Worm (Caenorhabditis elegans) whole organism, L1 larva: ENCODE measurements around the gene C49F5.6.

Experiments
- C04F5.9 ChIP-seq: sonication (generic microtip); optimal IDR thresholded peaks from 2 replicates; lab custom pipeline; 2016; ENCODE audit warnings: missing genetic modification characterization, missing compliant biosample characterization
- C34B4.2 ChIP-seq: sonication (generic microtip); optimal IDR thresholded peaks from 2 replicates; lab custom pipeline; 2017; ENCODE audit warnings: mild to moderate bottlenecking, missing genetic modification characterization, missing compliant biosample characterization
- aha-1 ChIP-seq: fragments of 150-350 bp; optimal IDR thresholded peaks from 2 replicates; lab custom pipeline; 2014; ENCODE audit warnings: missing biosample characterization, missing genetic modification characterization
- aly-2 ChIP-seq: fragments of 150-350 bp; optimal IDR thresholded peaks from 2 replicates; lab custom pipeline; 2014; ENCODE audit warnings: missing biosample characterization, missing genetic modification characterization
- ama-1 ChIP-seq: fragments of 150-350 bp; optimal IDR thresholded peaks from 2 replicates; lab custom pipeline; 2014
- blmp-1 ChIP-seq: fragments of 150-350 bp; optimal IDR thresholded peaks from 2 replicates; lab custom pipeline; 2014; ENCODE audit warnings: missing biosample characterization, missing genetic modification characterization
- ceh-82 ChIP-seq, 3 experiments: fragments of 150-350 bp in 1 of 3; sonication (generic microtip) in 2 of 3; optimal IDR thresholded peaks; 2 replicates each; lab custom pipeline; 2014 to 2017; ENCODE audit warnings: missing biosample characterization in 3 of 3, missing genetic modification characterization in 3 of 3
- ceh-88 ChIP-seq: fragments of 200-800 bp; sonication (Bioruptor generic); IDR thresholded peaks from 2 replicates; pipeline ENCODE4 v1.3.6; 2022; ENCODE audit warnings: missing genetic modification characterization, missing compliant biosample characterization
- dsc-1 ChIP-seq: sonication (generic microtip); optimal IDR thresholded peaks from 2 replicates; lab custom pipeline; 2016; ENCODE audit warnings: mild to moderate bottlenecking, missing genetic modification characterization, missing compliant biosample characterization
- egl-13 ChIP-seq: sonication (generic microtip); optimal IDR thresholded peaks from 2 replicates; lab custom pipeline; 2016; ENCODE audit warnings: missing genotype, missing genetic modification reagents, missing genetic modification characterization, missing compliant biosample characterization
- egl-27 ChIP-seq, 2 experiments: fragments of 150-350 bp in 1 of 2; sonication (generic microtip); optimal IDR thresholded peaks; 3 replicates each; lab custom pipeline; 2017 to 2018; ENCODE audit warnings: missing biosample characterization in 2 of 2, missing genetic modification characterization in 2 of 2, missing genetic modification reagents in 2 of 2
- elt-2 ChIP-seq: sonication (generic microtip); optimal IDR thresholded peaks from 2 replicates; lab custom pipeline; 2016; ENCODE audit warnings: missing genetic modification characterization, mild to moderate bottlenecking, inconsistent platforms, missing compliant biosample characterization, missing genetic modification reagents
- elt-3 ChIP-seq, 6 experiments: fragments of 150-350 bp in 1 of 6; sonication (generic microtip); optimal IDR thresholded peaks; 2 replicates each; lab custom pipeline; 2017 to 2018; ENCODE audit warnings: missing biosample characterization in 6 of 6, missing genetic modification characterization in 6 of 6, inconsistent platforms in 1 of 6
- fkh-4 ChIP-seq: sonication (generic microtip); optimal IDR thresholded peaks from 2 replicates; lab custom pipeline; 2016; ENCODE audit warnings: missing compliant biosample characterization, missing genetic modification characterization, borderline replicate concordance
- fos-1 ChIP-seq: fragments of 150-350 bp; optimal IDR thresholded peaks from 2 replicates; lab custom pipeline; 2014; ENCODE audit warnings: missing biosample characterization, missing genetic modification characterization
- grh-1 ChIP-seq: fragments of 200-800 bp; sonication (Bioruptor generic); IDR thresholded peaks from 2 replicates; pipeline ENCODE4 v1.3.6; 2022; ENCODE audit warnings: missing genetic modification reagents, missing genetic modification characterization, missing compliant biosample characterization
- hlh-4 ChIP-seq: sonication (generic microtip); optimal IDR thresholded peaks from 2 replicates; lab custom pipeline; 2016; ENCODE audit warnings: mild to moderate bottlenecking, missing genetic modification characterization, missing compliant biosample characterization
- hpl-2 ChIP-seq: fragments of 150-350 bp; optimal IDR thresholded peaks from 2 replicates; lab custom pipeline; 2014; ENCODE audit warnings: missing biosample characterization, missing genetic modification reagents, missing genetic modification characterization
- irx-1 ChIP-seq: sonication (generic microtip); optimal IDR thresholded peaks from 2 replicates; lab custom pipeline; 2016; ENCODE audit warnings: missing genetic modification characterization, missing compliant biosample characterization
- isw-1 ChIP-seq: fragments of 200-800 bp; sonication (Bioruptor generic); IDR thresholded peaks from 2 replicates; pipeline ENCODE4 v1.3.6; 2022; ENCODE audit warnings: missing genetic modification characterization, missing compliant biosample characterization
- jun-1 ChIP-seq: fragments of 150-350 bp; optimal IDR thresholded peaks from 2 replicates; lab custom pipeline; 2014; ENCODE audit warnings: missing biosample characterization, missing genetic modification reagents, missing genetic modification characterization
- lin-14 ChIP-seq: fragments of 200-800 bp; sonication (Bioruptor generic); optimal IDR thresholded peaks from 2 replicates; lab custom pipeline; 2018; ENCODE audit warnings: mild to moderate bottlenecking, missing genetic modification characterization, moderate library complexity, missing compliant biosample characterization
- lin-15B ChIP-seq: fragments of 150-350 bp; sonication (generic microtip); optimal IDR thresholded peaks from 3 replicates; lab custom pipeline; 2014; ENCODE audit warnings: missing biosample characterization, missing genetic modification characterization
- lin-39 ChIP-seq: fragments of 150-350 bp; optimal IDR thresholded peaks from 2 replicates; lab custom pipeline; 2014; ENCODE audit warnings: missing biosample characterization, missing genetic modification reagents, missing genetic modification characterization
- lir-3 ChIP-seq: sonication (generic microtip); optimal IDR thresholded peaks from 2 replicates; lab custom pipeline; 2016; ENCODE audit warnings: mild to moderate bottlenecking, missing genetic modification characterization, moderate library complexity, missing compliant biosample characterization; ENCODE audit not compliant: poor library complexity
- lsy-2 ChIP-seq, 2 experiments: fragments of 150-350 bp; optimal IDR thresholded peaks; 2 replicates each; lab custom pipeline; 2014; ENCODE audit warnings: missing biosample characterization in 2 of 2, missing genetic modification characterization in 2 of 2
- mab-9 ChIP-seq: fragments of 200-800 bp; sonication (Bioruptor generic); IDR thresholded peaks from 2 replicates; pipeline ENCODE4 v1.3.6; 2022; ENCODE audit warnings: missing genetic modification reagents, missing genetic modification characterization, missing compliant biosample characterization
- mep-1 ChIP-seq: fragments of 150-350 bp; optimal IDR thresholded peaks from 2 replicates; lab custom pipeline; 2014; ENCODE audit warnings: missing biosample characterization, missing genetic modification characterization
- nhr-11 ChIP-seq: fragments of 150-350 bp; optimal IDR thresholded peaks from 2 replicates; lab custom pipeline; 2014; ENCODE audit warnings: missing biosample characterization, missing genetic modification characterization
- nhr-12 ChIP-seq: sonication (generic microtip); optimal IDR thresholded peaks from 2 replicates; lab custom pipeline; 2017; ENCODE audit warnings: missing biosample characterization, missing genetic modification characterization
- nhr-19 ChIP-seq: fragments of 200-800 bp; sonication (Bioruptor generic); conservative IDR thresholded peaks from 2 replicates; pipeline ENCODE4 v1.3.6; 2022; ENCODE audit warnings: missing genetic modification characterization, missing compliant biosample characterization
- nhr-20 ChIP-seq: sonication (generic microtip); optimal IDR thresholded peaks from 2 replicates; lab custom pipeline; 2016; ENCODE audit warnings: mild to moderate bottlenecking, missing genetic modification characterization, missing compliant biosample characterization
- nhr-47 ChIP-seq: sonication (generic microtip); optimal IDR thresholded peaks from 2 replicates; lab custom pipeline; 2016; ENCODE audit warnings: mild to moderate bottlenecking, missing genetic modification characterization, moderate library complexity, missing compliant biosample characterization
- nhr-71 ChIP-seq: sonication (generic microtip); optimal IDR thresholded peaks from 2 replicates; lab custom pipeline; 2016; ENCODE audit warnings: mild to moderate bottlenecking, missing genetic modification characterization, moderate library complexity, missing compliant biosample characterization
- nhr-85 ChIP-seq: sonication (generic microtip); peaks from one replicate; lab custom pipeline; 2016; ENCODE audit warnings: missing genetic modification characterization, inconsistent platforms, missing compliant biosample characterization
- nhr-90 ChIP-seq: sonication (generic microtip); optimal IDR thresholded peaks from 2 replicates; lab custom pipeline; 2016; ENCODE audit warnings: mild to moderate bottlenecking, missing genetic modification characterization, missing compliant biosample characterization; ENCODE audit not compliant: poor library complexity
- pag-3 ChIP-seq: sonication (generic microtip); optimal IDR thresholded peaks from 2 replicates; lab custom pipeline; 2017; ENCODE audit warnings: missing genetic modification characterization, mild to moderate bottlenecking, missing compliant biosample characterization, antibody characterized with exemption, borderline replicate concordance; ENCODE audit not compliant: insufficient read depth
- rnt-1 ChIP-seq: sonication (generic microtip); optimal IDR thresholded peaks from 2 replicates; lab custom pipeline; 2016; ENCODE audit warnings: mild to moderate bottlenecking, missing genetic modification characterization, moderate library complexity, missing compliant biosample characterization
- skn-1 ChIP-seq: fragments of 150-350 bp; optimal IDR thresholded peaks from 2 replicates; lab custom pipeline; 2014; ENCODE audit warnings: missing biosample characterization, missing genetic modification characterization
- snpc-4 ChIP-seq: fragments of 150-350 bp; optimal IDR thresholded peaks from 2 replicates; lab custom pipeline; 2014; ENCODE audit warnings: missing biosample characterization, missing genetic modification characterization
- snu-23 ChIP-seq: sonication (generic microtip); optimal IDR thresholded peaks from 2 replicates; lab custom pipeline; 2016; ENCODE audit warnings: missing genetic modification characterization, missing compliant biosample characterization
- sox-4 ChIP-seq: sonication (generic microtip); optimal IDR thresholded peaks from 2 replicates; lab custom pipeline; 2016; ENCODE audit warnings: missing genetic modification characterization, missing compliant biosample characterization
- tbx-2 ChIP-seq: sonication (generic microtip); optimal IDR thresholded peaks from 2 replicates; lab custom pipeline; 2016; ENCODE audit warnings: missing genetic modification characterization, missing compliant biosample characterization
- unc-130 ChIP-seq: fragments of 150-350 bp; optimal IDR thresholded peaks from 2 replicates; lab custom pipeline; 2017; ENCODE audit warnings: missing biosample characterization, missing genetic modification characterization, inconsistent platforms
- unc-86 ChIP-seq: sonication (generic microtip); optimal IDR thresholded peaks from 2 replicates; lab custom pipeline; 2016; ENCODE audit warnings: missing genetic modification characterization, missing compliant biosample characterization
- vab-15 ChIP-seq: sonication (generic microtip); optimal IDR thresholded peaks from 2 replicates; lab custom pipeline; 2017; ENCODE audit warnings: missing genotype, mild to moderate bottlenecking, missing genetic modification characterization, missing compliant biosample characterization
- xbp-1 ChIP-seq: sonication (generic microtip); optimal IDR thresholded peaks from 2 replicates; lab custom pipeline; 2016; ENCODE audit warnings: missing genetic modification characterization, missing compliant biosample characterization
- ztf-11 ChIP-seq, 2 experiments: sonication (generic microtip); optimal IDR thresholded peaks; 2 replicates each; lab custom pipeline; 2016 to 2017; ENCODE audit warnings: missing genetic modification characterization in 2 of 2, missing biosample characterization in 1 of 2, missing compliant biosample characterization in 1 of 2
- ztf-4 ChIP-seq: fragments of 150-350 bp; optimal IDR thresholded peaks from 2 replicates; lab custom pipeline; 2014; ENCODE audit warnings: missing biosample characterization, missing genetic modification characterization

The C49F5.6 gene

DNA sequence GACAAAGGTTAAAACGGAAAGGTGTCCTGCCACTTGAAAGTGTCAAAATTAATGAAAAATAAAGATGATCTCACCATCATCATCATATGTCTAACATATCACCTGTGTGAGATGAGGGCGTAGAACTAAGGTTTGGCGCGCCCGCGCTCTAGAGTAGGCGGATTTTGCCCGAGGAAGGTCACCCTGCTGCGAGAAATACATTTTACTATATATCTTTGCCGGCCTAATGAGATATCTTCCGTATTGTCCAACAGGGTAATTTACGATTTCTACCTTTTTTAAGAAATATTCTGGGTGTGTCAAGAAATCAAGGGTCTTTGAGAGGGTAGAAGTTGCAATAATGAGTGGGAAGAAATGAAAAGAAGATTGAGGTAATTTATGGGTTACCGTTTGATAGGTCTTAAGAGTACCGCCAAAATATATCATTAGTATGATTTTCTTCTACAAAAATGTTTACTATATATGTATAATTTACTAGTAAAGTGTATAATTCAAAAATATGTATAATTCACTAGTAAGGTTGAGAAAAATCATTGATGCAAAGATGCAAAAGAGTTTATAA, 19.9 kb downstream of the C49F5.6 start (continued):
- TF ChIP-seq isw-1 (GFP tag; lab: Robert Waterston, UW) (no peak), nhr-20 (peak; percentile 26), elt-3 (tag; optimal IDR thresholded peaks at IDR 0.05; lab: Kevin White, UChicago) (peak in 2 of 6 experiments; percentile 11 to 30), snpc-4 (no peak), egl-27 (tag; optimal IDR thresholded peaks at IDR 0.05; lab: Kevin White, UChicago) (no peak), nhr-90 (tag; lab: Kevin White, UChicago) (peak; percentile 33), dsc-1 (no peak), nhr-11 (no peak), ceh-82 (tag; optimal IDR thresholded peaks at IDR 0.05; lab: Kevin White, UChicago) (no peak), lin-14 (peak; percentile 72), aly-2 (no peak), C34B4.2 (tag; lab: Kevin White, UChicago) (no peak), blmp-1 (tag; lab: Kevin White, UChicago) (peak; percentile 16), irx-1 (tag; lab: Kevin White, UChicago) (peak; percentile 47), nhr-85 (tag; lab: Kevin White, UChicago) (peak; percentile 95)

DNA sequence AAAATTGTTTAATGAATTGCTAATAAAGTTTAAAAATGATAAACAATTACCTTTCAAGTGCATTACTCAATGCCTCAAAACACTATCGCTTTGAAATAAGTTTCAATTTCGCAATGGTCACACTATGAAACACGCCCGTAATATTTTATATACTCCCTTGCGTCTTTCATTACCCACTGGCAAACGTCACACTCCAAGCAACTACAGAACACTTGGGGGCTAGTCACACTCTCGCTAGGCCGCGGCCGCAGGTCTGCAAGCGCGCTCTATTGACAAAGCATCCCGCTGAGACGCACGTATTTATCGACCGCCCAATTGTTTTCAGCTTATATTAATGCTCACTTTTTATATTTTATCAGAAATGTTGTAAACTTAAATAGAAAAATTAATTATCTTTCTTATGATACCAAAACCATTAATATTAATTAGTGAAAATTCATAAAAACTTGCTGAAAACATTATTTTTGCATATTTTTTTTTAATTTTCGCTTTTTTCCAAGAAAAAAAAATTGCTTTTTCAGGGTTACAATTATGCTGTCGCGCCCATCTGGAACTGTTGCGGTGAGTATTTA, 29.9 kb downstream of the C49F5.6 start, which contains the start of the genes nmat-1 and ucr-2.1:
Gene nmat-1, minus strand, starts transcription at position 136 of the 572 bp plus-strand sequence.
Gene ucr-2.1, plus strand, starts transcription at position 522 of the 572 bp plus-strand sequence.
- TF ChIP-seq elt-2 (peak; percentile 81), pag-3 (tag; lab: Kevin White, UChicago) (no peak), ama-1 (no peak), fkh-4 (tag; lab: Kevin White, UChicago) (no peak), lsy-2 (tag; optimal IDR thresholded peaks at IDR 0.05; lab: Kevin White, UChicago) (peak; percentile 56 to 77), unc-130 (tag; lab: Kevin White, UChicago) (peak; percentile 82), nhr-20 (peak; percentile 93), isw-1 (GFP tag; lab: Robert Waterston, UW) (peak; percentile 12; the same call in 1 of the 2 replicates), lir-3 (peak; percentile 78), lin-15B (tag; lab: Kevin White, UChicago) (peak; percentile 76), snu-23 (GFP tag; lab: Kevin White, UChicago) (peak; percentile 91), lin-39 (no peak), fos-1 (peak; percentile 19), nhr-85 (tag; lab: Kevin White, UChicago) (peak; percentile 90), sox-4 (tag; lab: Kevin White, UChicago) (no peak), aha-1 (tag; lab: Kevin White, UChicago) (peak; percentile 8), nhr-19 (GFP tag; lab: Robert Waterston, UW) (peak; percentile 79), jun-1 (tag; lab: Kevin White, UChicago) (peak; percentile 54), skn-1 (peak; percentile 74), C34B4.2 (tag; lab: Kevin White, UChicago) (no peak), C04F5.9 (tag; lab: Kevin White, UChicago) (peak; percentile 39), ztf-4 (peak; percentile 44), ceh-88 (GFP tag; lab: Robert Waterston, UW) (no peak), tbx-2 (tag; lab: Kevin White, UChicago) (peak; percentile 76), aly-2 (no peak), hlh-4 (tag; lab: Kevin White, UChicago) (no peak), egl-13 (tag; lab: Kevin White, UChicago) (peak; percentile 68), grh-1 (GFP tag; lab: Robert Waterston, UW) (no peak), xbp-1 (tag; lab: Kevin White, UChicago) (peak; percentile 87), unc-86 (tag; lab: Kevin White, UChicago) (peak; percentile 51), rnt-1 (tag; lab: Kevin White, UChicago) (peak; percentile 87), mab-9 (GFP tag; lab: Robert Waterston, UW) (no peak), vab-15 (tag; lab: Kevin White, UChicago) (peak; percentile 50), blmp-1 (tag; lab: Kevin White, UChicago) (peak; percentile 76), nhr-71 (tag; lab: Kevin White, UChicago) (peak; percentile 90), nhr-12 (tag; lab: Kevin White, UChicago) (no peak), ztf-11 (tag; optimal IDR thresholded peaks at IDR 0.05; lab: Kevin White, UChicago) (peak in 1 of 2 experiments; percentile 38), nhr-47 (peak; percentile 81), hpl-2 (GFP tag; lab: Kevin White, UChicago) (peak; percentile 75), snpc-4 (peak; percentile 21), mep-1 (tag; lab: Kevin White, UChicago) (peak; percentile 88)
